Fruit fly (Drosophila melanogaster): ENCODE data around the gene Pyroxd1.

The Pyroxd1 gene

dm6 chr2L:20120388-20121232 is 29.4 kb downstream of the Pyroxd1 start (continued):
- peak; percentile 68 for TF ChIP-seq CG9437 (GFP tag; optimal IDR thresholded peaks at IDR 0.05)
- TF ChIP-seq Dref (GFP tag; IDR thresholded peaks at IDR 0.05) = peak; percentile 56
- peak; percentile 21 to 70 for TF ChIP-seq bsh (GFP tag; optimal IDR thresholded peaks at IDR 0.05)
- peak; percentile 46 for TF ChIP-seq Neu2 (GFP tag; optimal IDR thresholded peaks at IDR 0.05; ENCODE audit: borderline replicate concordance)
- peak; percentile 98 for TF ChIP-seq CG5245 (GFP tag; optimal IDR thresholded peaks at IDR 0.05)
- no peak for TF ChIP-seq lbe (GFP tag; optimal IDR thresholded peaks at IDR 0.05)
- peak; percentile 96 for TF ChIP-seq ken (GFP tag; IDR thresholded peaks at IDR 0.05)
- TF ChIP-seq Nf-YC (tag; optimal IDR thresholded peaks at IDR 0.05) = peak; percentile 34
- peak; percentile 90 for TF ChIP-seq CG1603 (tag; optimal IDR thresholded peaks at IDR 0.05)
- TF ChIP-seq CG10274 (GFP tag; optimal IDR thresholded peaks at IDR 0.05) = peak; percentile 14
- peak; percentile 88 for TF ChIP-seq CG13624 (GFP tag; optimal IDR thresholded peaks at IDR 0.05)
- peak; percentile 86 for TF ChIP-seq repo (GFP tag; optimal IDR thresholded peaks at IDR 0.05)
- peak; percentile 96 for TF ChIP-seq pnt (GFP tag; optimal IDR thresholded peaks at IDR 0.05)
- TF ChIP-seq HmgZ (tag; optimal IDR thresholded peaks at IDR 0.05) = peak; percentile 66
- TF ChIP-seq fd102C (GFP tag; optimal IDR thresholded peaks at IDR 0.05) = peak; percentile 31
- TF ChIP-seq Asciz (GFP tag; optimal IDR thresholded peaks at IDR 0.05) = peak; percentile 63
- TF ChIP-seq ash1 (GFP tag; optimal IDR thresholded peaks at IDR 0.05) = peak; percentile 18
- TF ChIP-seq mam (GFP tag; optimal IDR thresholded peaks at IDR 0.05) = peak; percentile 95
- TF ChIP-seq CG33213 (GFP tag; optimal IDR thresholded peaks at IDR 0.05) = peak; percentile 98
- peak; percentile 92 for TF ChIP-seq CG17912 (GFP tag; optimal IDR thresholded peaks at IDR 0.05)
- peak; percentile 77 for TF ChIP-seq CG6175 (GFP tag; IDR thresholded peaks at IDR 0.05)
- peak; percentile 87 for TF ChIP-seq tx (GFP tag; optimal IDR thresholded peaks at IDR 0.05)
- peak; percentile 97 for TF ChIP-seq ci (GFP tag; IDR thresholded peaks at IDR 0.05)
- peak; percentile 96 for TF ChIP-seq zfh1 (GFP tag; IDR thresholded peaks at IDR 0.05)
- TF ChIP-seq Usf (GFP tag; optimal IDR thresholded peaks at IDR 0.05) = peak; percentile 59
- no peak for TF ChIP-seq Lpt (GFP tag; optimal IDR thresholded peaks at IDR 0.05)
- peak; percentile 64 for TF ChIP-seq Bgb (GFP tag; IDR thresholded peaks at IDR 0.05; ENCODE audit: partially characterized antibody)
- peak; percentile 93 for TF ChIP-seq zf30C (GFP tag; optimal IDR thresholded peaks at IDR 0.05)
- peak; percentile 78 for TF ChIP-seq kay (GFP tag; optimal IDR thresholded peaks at IDR 0.05)
- TF ChIP-seq CG10366 (GFP tag; IDR thresholded peaks at IDR 0.05) = peak; percentile 90
- TF ChIP-seq CG18764 (GFP tag; optimal IDR thresholded peaks at IDR 0.05) = peak; percentile 82
- peak; percentile 29 for TF ChIP-seq CG10543 (GFP tag; optimal IDR thresholded peaks at IDR 0.05)
- peak; percentile 64 for TF ChIP-seq CG15601 (tag; optimal IDR thresholded peaks at IDR 0.05)
- peak; percentile 77; the same call in 2 of the 3 replicates for TF ChIP-seq CG7357 (GFP tag; IDR thresholded peaks at IDR 0.05)
- TF ChIP-seq CG2199 (GFP tag; IDR thresholded peaks at IDR 0.05) = peak; percentile 94
- TF ChIP-seq CG10209 (GFP tag; optimal IDR thresholded peaks at IDR 0.05) = peak; percentile 78
- TF ChIP-seq Fer1 (GFP tag; optimal IDR thresholded peaks at IDR 0.05) = peak; percentile 49
- TF ChIP-seq dysf (GFP tag; IDR thresholded peaks at IDR 0.05) = peak; percentile 93
- peak; percentile 55 for TF ChIP-seq hbn (GFP tag; IDR thresholded peaks at IDR 0.05; ENCODE audit: partially characterized antibody)
- no peak for TF ChIP-seq Spps (tag; optimal IDR thresholded peaks at IDR 0.05)
- peak; percentile 81 for TF ChIP-seq CG12769 (tag; optimal IDR thresholded peaks at IDR 0.05)
- peak; percentile 29 for TF ChIP-seq CG12299 (tag; optimal IDR thresholded peaks at IDR 0.05)
- TF ChIP-seq gt (GFP tag; IDR thresholded peaks at IDR 0.05) = peak; percentile 79; the same call in 1 of the 2 replicates
- TF ChIP-seq vnd (GFP tag; IDR thresholded peaks at IDR 0.05; ENCODE audit: partially characterized antibody) = peak; percentile 74
- TF ChIP-seq CG6683 (GFP tag; optimal IDR thresholded peaks at IDR 0.05) = no peak
- peak; percentile 84 for TF ChIP-seq dati (GFP tag; IDR thresholded peaks at IDR 0.05)
- peak; percentile 85 for TF ChIP-seq sug (tag; optimal IDR thresholded peaks at IDR 0.05)
- TF ChIP-seq mirr (GFP tag; optimal IDR thresholded peaks at IDR 0.05) = peak; percentile 77
- peak; percentile 96 for TF ChIP-seq CG9876 (GFP tag; optimal IDR thresholded peaks at IDR 0.05)
